Worm (Caenorhabditis elegans) whole organism, L1 larva: ENCODE data around the gene F53F4.11.
A peak's percentile ranks its signal among the peaks of the same experiment; 100 is the strongest.

Source experiments
- C34B4.2 ChIP-seq: sonication (generic microtip); optimal IDR thresholded peaks from 2 replicates; lab custom pipeline; 2017; ENCODE audit warnings: mild to moderate bottlenecking, missing genetic modification characterization, missing compliant biosample characterization
- F16B12.6 ChIP-seq: fragments of 150-350 bp; optimal IDR thresholded peaks from 2 replicates; lab custom pipeline; 2014; ENCODE audit warnings: missing biosample characterization, missing genetic modification characterization
- aly-2 ChIP-seq: fragments of 150-350 bp; optimal IDR thresholded peaks from 2 replicates; lab custom pipeline; 2014; ENCODE audit warnings: missing biosample characterization, missing genetic modification characterization
- blmp-1 ChIP-seq: fragments of 150-350 bp; optimal IDR thresholded peaks from 2 replicates; lab custom pipeline; 2014; ENCODE audit warnings: missing biosample characterization, missing genetic modification characterization
- ceh-82 ChIP-seq, 3 experiments: fragments of 150-350 bp in 1 of 3; sonication (generic microtip) in 2 of 3; optimal IDR thresholded peaks; 2 replicates each; lab custom pipeline; 2014 to 2017; ENCODE audit warnings: missing biosample characterization in 3 of 3, missing genetic modification characterization in 3 of 3
- ceh-90 ChIP-seq: sonication (generic microtip); optimal IDR thresholded peaks from 2 replicates; lab custom pipeline; 2016; ENCODE audit warnings: missing genetic modification characterization, missing compliant biosample characterization
- ces-1 ChIP-seq: fragments of 150-350 bp; optimal IDR thresholded peaks from 2 replicates; lab custom pipeline; 2014; ENCODE audit warnings: missing biosample characterization, missing genetic modification reagents, missing genetic modification characterization
- dsc-1 ChIP-seq: sonication (generic microtip); optimal IDR thresholded peaks from 2 replicates; lab custom pipeline; 2016; ENCODE audit warnings: mild to moderate bottlenecking, missing genetic modification characterization, missing compliant biosample characterization
- efl-1 ChIP-seq, 4 experiments: fragments of 150-350 bp; optimal IDR thresholded peaks in 3 of 4; peaks in 1 of 4; 1 replicate in 1 of 4; 2 replicates in 3 of 4; lab custom pipeline; 2014; ENCODE audit warnings: missing biosample characterization in 2 of 4, missing genetic modification characterization in 2 of 4, missing genetic modification reagents in 2 of 4
- egl-27 ChIP-seq, 2 experiments: fragments of 150-350 bp in 1 of 2; sonication (generic microtip); optimal IDR thresholded peaks; 3 replicates each; lab custom pipeline; 2017 to 2018; ENCODE audit warnings: missing biosample characterization in 2 of 2, missing genetic modification characterization in 2 of 2, missing genetic modification reagents in 2 of 2
- elt-2 ChIP-seq: sonication (generic microtip); optimal IDR thresholded peaks from 2 replicates; lab custom pipeline; 2016; ENCODE audit warnings: missing genetic modification characterization, mild to moderate bottlenecking, inconsistent platforms, missing compliant biosample characterization, missing genetic modification reagents
- elt-3 ChIP-seq, 6 experiments: fragments of 150-350 bp in 1 of 6; sonication (generic microtip); optimal IDR thresholded peaks; 2 replicates each; lab custom pipeline; 2017 to 2018; ENCODE audit warnings: missing biosample characterization in 6 of 6, missing genetic modification characterization in 6 of 6, inconsistent platforms in 1 of 6
- ets-5 ChIP-seq: fragments of 200-800 bp; sonication (Bioruptor generic); IDR thresholded peaks from 2 replicates; pipeline ENCODE4 v1.3.6; 2022; ENCODE audit warnings: missing genetic modification characterization, missing compliant biosample characterization
- fkh-10 ChIP-seq: sonication (generic microtip); optimal IDR thresholded peaks from 2 replicates; lab custom pipeline; 2017; ENCODE audit warnings: missing biosample characterization, missing genetic modification reagents, missing genetic modification characterization
- fkh-4 ChIP-seq: sonication (generic microtip); optimal IDR thresholded peaks from 2 replicates; lab custom pipeline; 2016; ENCODE audit warnings: missing compliant biosample characterization, missing genetic modification characterization, borderline replicate concordance
- grh-1 ChIP-seq: fragments of 200-800 bp; sonication (Bioruptor generic); IDR thresholded peaks from 2 replicates; pipeline ENCODE4 v1.3.6; 2022; ENCODE audit warnings: missing genetic modification reagents, missing genetic modification characterization, missing compliant biosample characterization
- irx-1 ChIP-seq: sonication (generic microtip); optimal IDR thresholded peaks from 2 replicates; lab custom pipeline; 2016; ENCODE audit warnings: missing genetic modification characterization, missing compliant biosample characterization
- lin-14 ChIP-seq: fragments of 200-800 bp; sonication (Bioruptor generic); optimal IDR thresholded peaks from 2 replicates; lab custom pipeline; 2018; ENCODE audit warnings: mild to moderate bottlenecking, missing genetic modification characterization, moderate library complexity, missing compliant biosample characterization
- lin-15B ChIP-seq: fragments of 150-350 bp; sonication (generic microtip); optimal IDR thresholded peaks from 3 replicates; lab custom pipeline; 2014; ENCODE audit warnings: missing biosample characterization, missing genetic modification characterization
- lin-35 ChIP-seq, 2 experiments: fragments of 150-350 bp; optimal IDR thresholded peaks; 2 replicates each; lab custom pipeline; 2014; ENCODE audit warnings: missing biosample characterization in 2 of 2, missing genetic modification characterization in 2 of 2, missing genetic modification reagents in 2 of 2
- lir-3 ChIP-seq: sonication (generic microtip); optimal IDR thresholded peaks from 2 replicates; lab custom pipeline; 2016; ENCODE audit warnings: mild to moderate bottlenecking, missing genetic modification characterization, moderate library complexity, missing compliant biosample characterization; ENCODE audit not compliant: poor library complexity
- mab-9 ChIP-seq: fragments of 200-800 bp; sonication (Bioruptor generic); IDR thresholded peaks from 2 replicates; pipeline ENCODE4 v1.3.6; 2022; ENCODE audit warnings: missing genetic modification reagents, missing genetic modification characterization, missing compliant biosample characterization
- mdl-1 ChIP-seq, 2 experiments: fragments of 150-350 bp; optimal IDR thresholded peaks; 2 replicates each; lab custom pipeline; 2014 to 2017; ENCODE audit warnings: missing biosample characterization in 2 of 2, missing genetic modification characterization in 2 of 2, inconsistent platforms in 1 of 2
- mef-2 ChIP-seq: fragments of 150-350 bp; optimal IDR thresholded peaks from 2 replicates; lab custom pipeline; 2014; ENCODE audit warnings: missing biosample characterization, missing genetic modification characterization
- mep-1 ChIP-seq: fragments of 150-350 bp; optimal IDR thresholded peaks from 2 replicates; lab custom pipeline; 2014; ENCODE audit warnings: missing biosample characterization, missing genetic modification characterization
- nhr-19 ChIP-seq: fragments of 200-800 bp; sonication (Bioruptor generic); conservative IDR thresholded peaks from 2 replicates; pipeline ENCODE4 v1.3.6; 2022; ENCODE audit warnings: missing genetic modification characterization, missing compliant biosample characterization
- nhr-20 ChIP-seq: sonication (generic microtip); optimal IDR thresholded peaks from 2 replicates; lab custom pipeline; 2016; ENCODE audit warnings: mild to moderate bottlenecking, missing genetic modification characterization, missing compliant biosample characterization
- nhr-71 ChIP-seq: sonication (generic microtip); optimal IDR thresholded peaks from 2 replicates; lab custom pipeline; 2016; ENCODE audit warnings: mild to moderate bottlenecking, missing genetic modification characterization, moderate library complexity, missing compliant biosample characterization
- nhr-76 ChIP-seq: sonication (generic microtip); optimal IDR thresholded peaks from 2 replicates; lab custom pipeline; 2017; ENCODE audit warnings: missing biosample characterization, missing genetic modification characterization
- nhr-85 ChIP-seq: sonication (generic microtip); peaks from one replicate; lab custom pipeline; 2016; ENCODE audit warnings: missing genetic modification characterization, inconsistent platforms, missing compliant biosample characterization
- pag-3 ChIP-seq: sonication (generic microtip); optimal IDR thresholded peaks from 2 replicates; lab custom pipeline; 2017; ENCODE audit warnings: missing genetic modification characterization, mild to moderate bottlenecking, missing compliant biosample characterization, antibody characterized with exemption, borderline replicate concordance; ENCODE audit not compliant: insufficient read depth
- pax-3 ChIP-seq: fragments of 200-800 bp; sonication (Bioruptor generic); optimal IDR thresholded peaks from 2 replicates; lab custom pipeline; 2018; ENCODE audit warnings: mild to moderate bottlenecking, missing genetic modification characterization, moderate library complexity, missing compliant biosample characterization
- pqm-1 ChIP-seq: sonication (generic microtip); optimal IDR thresholded peaks from 3 replicates; lab custom pipeline; 2017; ENCODE audit warnings: missing biosample characterization, missing genetic modification characterization
- rnt-1 ChIP-seq: sonication (generic microtip); optimal IDR thresholded peaks from 2 replicates; lab custom pipeline; 2016; ENCODE audit warnings: mild to moderate bottlenecking, missing genetic modification characterization, moderate library complexity, missing compliant biosample characterization
- skn-1 ChIP-seq: fragments of 150-350 bp; optimal IDR thresholded peaks from 2 replicates; lab custom pipeline; 2014; ENCODE audit warnings: missing biosample characterization, missing genetic modification characterization
- snpc-4 ChIP-seq: fragments of 150-350 bp; optimal IDR thresholded peaks from 2 replicates; lab custom pipeline; 2014; ENCODE audit warnings: missing biosample characterization, missing genetic modification characterization
- snu-23 ChIP-seq: sonication (generic microtip); optimal IDR thresholded peaks from 2 replicates; lab custom pipeline; 2016; ENCODE audit warnings: missing genetic modification characterization, missing compliant biosample characterization
- sox-4 ChIP-seq: sonication (generic microtip); optimal IDR thresholded peaks from 2 replicates; lab custom pipeline; 2016; ENCODE audit warnings: missing genetic modification characterization, missing compliant biosample characterization
- sptf-1 ChIP-seq: fragments of 150-350 bp; optimal IDR thresholded peaks from 2 replicates; lab custom pipeline; 2014; ENCODE audit warnings: missing biosample characterization, missing genetic modification characterization
- swsn-7 ChIP-seq: sonication (generic microtip); optimal IDR thresholded peaks from 2 replicates; lab custom pipeline; 2016; ENCODE audit warnings: missing genetic modification characterization, missing compliant biosample characterization
- tbx-2 ChIP-seq: sonication (generic microtip); optimal IDR thresholded peaks from 2 replicates; lab custom pipeline; 2016; ENCODE audit warnings: missing genetic modification characterization, missing compliant biosample characterization
- tlp-1 ChIP-seq: fragments of 150-350 bp; optimal IDR thresholded peaks from 2 replicates; lab custom pipeline; 2014; ENCODE audit warnings: missing biosample characterization, missing genetic modification characterization
- unc-62 ChIP-seq: fragments of 150-350 bp; optimal IDR thresholded peaks from 2 replicates; lab custom pipeline; 2014; ENCODE audit warnings: missing biosample characterization, missing genetic modification reagents, missing genetic modification characterization
- zag-1 ChIP-seq: fragments of 150-350 bp; optimal IDR thresholded peaks from 2 replicates; lab custom pipeline; 2014; ENCODE audit warnings: missing biosample characterization, missing genetic modification characterization
- zip-4 ChIP-seq: fragments of 200-800 bp; sonication (Bioruptor generic); optimal IDR thresholded peaks from 2 replicates; lab custom pipeline; 2018; ENCODE audit warnings: mild to moderate bottlenecking, missing genetic modification characterization, moderate library complexity, missing compliant biosample characterization
- ztf-4 ChIP-seq: fragments of 150-350 bp; optimal IDR thresholded peaks from 2 replicates; lab custom pipeline; 2014; ENCODE audit warnings: missing biosample characterization, missing genetic modification characterization

F53F4.11 gene

DNA sequence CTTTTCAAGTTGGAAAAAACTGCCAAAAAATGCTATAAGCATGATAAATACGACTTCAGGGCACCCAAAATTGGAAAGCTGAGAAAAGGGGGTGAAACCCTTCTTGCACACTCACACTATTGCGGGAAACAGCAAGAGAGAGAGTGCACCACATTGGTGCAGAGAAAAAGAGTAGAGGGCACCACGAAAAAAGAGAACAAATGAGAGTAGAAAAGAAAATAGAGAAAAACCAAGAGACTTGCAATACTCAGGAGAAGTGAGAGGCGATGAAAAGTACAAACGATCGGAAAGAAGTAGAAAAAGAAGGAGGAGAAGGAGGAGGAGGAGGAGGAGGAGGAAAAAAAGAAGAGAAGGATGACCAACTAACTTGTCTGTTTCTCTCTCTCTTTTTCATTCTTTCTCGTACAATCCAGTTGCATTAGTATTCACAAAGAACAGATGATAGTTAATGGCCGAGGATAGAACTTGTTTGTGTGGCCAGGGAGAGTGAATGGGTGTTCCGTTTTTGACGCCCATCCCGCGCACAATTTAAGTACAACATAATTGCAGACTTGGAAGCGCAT is 31.0 kb upstream of the F53F4.11 start (continued):
- TF ChIP-seq egl-27 (tag; optimal IDR thresholded peaks at IDR 0.05; lab: Kevin White, UChicago) = peak in 1 of 2 experiments; percentile 56
- no peak for TF ChIP-seq snpc-4 (tag; lab: Kevin White, UChicago)
- peak; percentile 16 for TF ChIP-seq dsc-1
- TF ChIP-seq, all 84 proteins: peak for 40

DNA sequence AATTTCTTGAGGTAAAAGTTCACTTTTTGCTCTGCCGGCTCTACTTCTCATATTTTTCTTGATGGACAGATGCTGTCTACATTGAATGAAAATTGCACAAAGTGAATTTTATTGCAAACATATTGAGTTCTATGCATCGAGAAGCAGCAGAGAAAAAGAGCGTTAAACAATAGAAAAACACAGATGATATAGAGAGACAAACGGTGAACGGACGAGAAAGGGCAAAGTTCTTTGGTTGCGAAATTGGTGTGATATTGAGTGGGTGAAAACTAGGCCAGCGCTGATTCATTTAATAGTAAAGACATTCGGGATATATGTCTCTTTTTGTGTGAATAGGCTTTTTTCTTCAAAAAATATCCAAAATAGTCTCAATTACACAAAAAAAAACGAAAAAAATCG is 30.1 kb upstream of the F53F4.11 start:
- TF ChIP-seq dsc-1 = peak; percentile 59
- TF ChIP-seq C34B4.2 (tag; lab: Kevin White, UChicago) = no peak
- no peak for TF ChIP-seq ces-1 (GFP tag; lab: Kevin White, UChicago)
- peak; percentile 15 for TF ChIP-seq fkh-4 (tag; lab: Kevin White, UChicago)
- no peak for TF ChIP-seq ceh-82 (tag; optimal IDR thresholded peaks at IDR 0.05; lab: Kevin White, UChicago)
- peak; percentile 41 for TF ChIP-seq skn-1
- TF ChIP-seq unc-62 (GFP tag; lab: Kevin White, UChicago) = no peak
- no peak for TF ChIP-seq irx-1 (tag; lab: Kevin White, UChicago)
- TF ChIP-seq nhr-19 (GFP tag; lab: Robert Waterston, UW) = no peak

ce11 chrV:13653713-13654393 is 29.5 kb upstream of the F53F4.11 start, which contains the start of gene lpin-1:
Gene lpin-1, minus strand, starts transcription at chrV:13654129.
- TF ChIP-seq swsn-7 (tag; lab: Kevin White, UChicago) (no peak), nhr-71 (tag; lab: Kevin White, UChicago) (peak; percentile 28), ets-5 (GFP tag; lab: Robert Waterston, UW) (no peak), nhr-76 (tag; lab: Kevin White, UChicago) (no peak), mef-2 (tag; lab: Kevin White, UChicago) (no peak), zip-4 (GFP tag; lab: Kevin White, UChicago) (no peak), irx-1 (tag; lab: Kevin White, UChicago) (no peak), fkh-10 (GFP tag; lab: Kevin White, UChicago) (no peak), lin-35 (GFP tag; optimal IDR thresholded peaks at IDR 0.05; lab: Kevin White, UChicago) (no peak), dsc-1 (no peak), nhr-85 (tag; lab: Kevin White, UChicago) (peak; percentile 71), lin-14 (GFP tag; lab: Kevin White, UChicago) (peak; percentile 11), pqm-1 (tag; lab: Kevin White, UChicago) (no peak), lir-3 (tag; lab: Kevin White, UChicago) (no peak), pag-3 (tag; lab: Kevin White, UChicago) (no peak), mep-1 (tag; lab: Kevin White, UChicago) (peak; percentile 40), F16B12.6 (tag; lab: Kevin White, UChicago) (no peak), sptf-1 (no peak), skn-1 (no peak), elt-3 (tag; optimal IDR thresholded peaks at IDR 0.05; lab: Kevin White, UChicago) (peak in 1 of 6 experiments; percentile 31), blmp-1 (tag; lab: Kevin White, UChicago) (peak; percentile 84), ceh-90 (no peak), snu-23 (GFP tag; lab: Kevin White, UChicago) (peak; percentile 4), egl-27 (tag; optimal IDR thresholded peaks at IDR 0.05; lab: Kevin White, UChicago) (no peak), lin-15B (tag; lab: Kevin White, UChicago) (no peak), elt-2 (peak; percentile 12), fkh-4 (tag; lab: Kevin White, UChicago) (no peak), zag-1 (tag; lab: Kevin White, UChicago) (no peak), rnt-1 (tag; lab: Kevin White, UChicago) (no peak), tlp-1 (tag; lab: Kevin White, UChicago) (no peak), efl-1 (optimal IDR thresholded peaks at IDR 0.05; lab: Kevin White, UChicago) (no peak), efl-1 (GFP tag; optimal IDR thresholded peaks at IDR 0.05 in 1 of 2; lab: Kevin White, UChicago) (peak in 1 of 2 experiments; percentile 50), grh-1 (GFP tag; lab: Robert Waterston, UW) (no peak), sox-4 (tag; lab: Kevin White, UChicago) (no peak), nhr-20 (tag; lab: Kevin White, UChicago) (peak; percentile 14), ztf-4 (tag; lab: Kevin White, UChicago) (peak; percentile 21), mab-9 (GFP tag; lab: Robert Waterston, UW) (no peak), tbx-2 (tag; lab: Kevin White, UChicago) (no peak), aly-2 (no peak), mdl-1 (tag; optimal IDR thresholded peaks at IDR 0.05; lab: Kevin White, UChicago) (no peak), pax-3 (tag; lab: Kevin White, UChicago) (no peak)
